Fruit fly (Drosophila melanogaster): ENCODE data around the gene baz.

baz gene

DNA sequence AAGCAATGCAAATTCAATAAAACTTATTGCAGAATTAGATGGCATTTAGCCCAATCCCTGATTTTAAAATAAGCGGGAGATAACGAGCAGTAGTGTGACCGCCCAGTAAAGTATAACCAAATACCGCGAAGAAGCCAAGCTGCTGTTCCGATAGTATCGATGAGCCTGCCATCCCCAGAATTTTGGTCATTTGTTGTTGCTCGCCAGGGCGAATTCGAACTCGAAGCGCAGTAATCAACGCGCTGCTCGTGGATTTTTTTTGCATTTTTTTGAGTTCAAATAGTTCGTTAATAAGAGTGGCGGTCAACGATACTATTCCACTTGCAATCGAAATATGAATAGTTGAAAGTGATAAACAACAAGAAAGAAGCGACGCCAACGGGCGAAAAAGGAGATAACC, at the start of gene baz:
Gene baz (plus strand): TSS at position 188 of the 400 bp plus-strand sequence.
- no peak for TF ChIP-seq noc (tag; optimal IDR thresholded peaks at IDR 0.05)

DNA sequence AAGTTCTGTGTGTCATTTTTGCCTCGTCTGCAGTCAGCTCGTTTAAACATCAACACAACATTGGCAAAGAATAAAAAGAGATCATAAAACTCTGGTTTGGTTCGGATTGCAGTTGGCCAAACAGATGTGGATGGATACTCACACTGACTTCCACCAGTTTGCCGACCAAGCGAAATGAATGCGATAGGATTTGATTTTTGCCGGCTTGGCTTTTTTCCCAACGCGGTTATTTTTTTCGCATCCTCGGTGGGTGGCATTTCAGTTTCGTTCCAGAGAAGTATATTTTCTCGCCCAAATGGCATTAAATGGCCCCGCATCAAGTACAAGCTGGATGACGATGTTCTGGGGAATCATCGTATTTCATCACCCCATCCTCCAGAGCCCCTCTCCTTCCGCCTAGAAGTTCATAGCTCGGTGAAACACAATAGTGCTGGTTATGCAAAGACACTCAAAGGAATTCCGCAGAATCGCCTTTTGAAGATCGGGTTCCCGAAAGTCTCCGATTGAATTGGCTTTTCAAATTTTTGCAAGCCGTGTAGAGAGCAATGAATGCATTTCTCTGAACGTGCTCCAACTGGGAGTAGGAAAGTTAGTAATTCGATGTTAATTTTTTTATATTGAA, 49.1 kb upstream of the baz start:
- no peak for TF ChIP-seq noc (tag; optimal IDR thresholded peaks at IDR 0.05)

DNA sequence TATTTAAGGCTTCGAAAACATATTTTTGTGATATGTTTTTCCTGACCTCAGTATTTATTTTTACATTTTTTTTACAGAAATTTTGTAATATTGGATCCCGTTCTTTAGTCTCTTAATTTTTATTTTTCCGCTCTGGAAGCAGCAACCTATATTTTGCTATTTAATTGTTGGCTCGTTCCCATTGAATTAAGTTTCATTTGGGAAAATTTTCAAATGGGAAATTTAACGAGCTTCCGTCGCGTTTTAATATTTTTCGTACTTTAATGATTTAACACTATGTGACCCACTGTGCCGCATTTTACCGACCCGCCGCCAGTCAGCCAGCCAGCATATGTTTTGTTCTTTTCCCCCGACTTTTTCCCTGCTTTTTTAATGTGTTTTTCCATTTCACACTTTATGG, 48.5 kb upstream of the baz start:
- no peak for TF ChIP-seq noc (tag; optimal IDR thresholded peaks at IDR 0.05)

DNA sequence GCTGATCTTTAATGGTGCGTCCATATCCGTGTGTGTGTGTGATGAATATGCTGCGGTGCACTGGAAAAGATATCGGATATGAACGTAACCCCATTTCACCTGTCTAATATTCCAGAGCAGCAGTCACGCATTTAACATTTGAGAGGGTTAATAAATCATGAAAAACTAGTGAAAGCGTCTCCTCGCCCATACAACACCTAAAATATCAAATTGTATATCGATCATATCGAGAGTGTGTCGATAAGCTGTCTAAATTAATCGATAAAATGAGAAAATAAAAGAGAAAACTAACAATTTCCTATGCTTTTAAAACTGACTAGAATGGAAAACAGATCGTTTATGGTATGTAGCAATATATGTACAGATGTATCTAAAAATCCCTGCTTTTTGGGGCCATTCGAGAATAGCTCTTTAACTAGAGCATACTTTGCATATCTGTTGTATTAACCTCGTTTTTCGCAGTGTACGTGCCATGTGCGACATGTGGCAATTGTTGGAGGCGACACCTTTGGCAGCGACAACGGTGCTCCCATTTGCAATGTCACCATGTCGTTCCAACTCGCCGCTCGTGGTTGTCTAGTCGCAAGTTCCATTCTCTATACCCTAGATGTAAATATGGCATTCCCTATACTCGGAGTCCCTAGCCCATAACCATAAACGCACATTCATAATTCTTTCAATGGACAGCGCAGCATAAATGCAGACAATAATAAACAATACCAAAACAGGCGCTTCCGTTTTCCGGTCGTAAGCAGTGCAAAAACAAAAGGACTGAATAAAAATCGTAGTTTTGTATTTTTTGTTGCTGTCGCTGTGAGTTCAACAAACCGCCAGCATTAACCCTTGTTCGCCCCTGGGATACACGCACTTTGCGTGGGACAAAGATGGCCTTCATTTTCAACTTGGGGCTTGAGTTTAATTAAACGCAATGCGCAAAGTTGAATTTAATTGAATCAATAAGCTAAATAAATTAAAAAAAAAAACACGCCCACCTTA, 47.5 kb upstream of the baz start:
- TF ChIP-seq noc (tag; optimal IDR thresholded peaks at IDR 0.05) = no peak

DNA sequence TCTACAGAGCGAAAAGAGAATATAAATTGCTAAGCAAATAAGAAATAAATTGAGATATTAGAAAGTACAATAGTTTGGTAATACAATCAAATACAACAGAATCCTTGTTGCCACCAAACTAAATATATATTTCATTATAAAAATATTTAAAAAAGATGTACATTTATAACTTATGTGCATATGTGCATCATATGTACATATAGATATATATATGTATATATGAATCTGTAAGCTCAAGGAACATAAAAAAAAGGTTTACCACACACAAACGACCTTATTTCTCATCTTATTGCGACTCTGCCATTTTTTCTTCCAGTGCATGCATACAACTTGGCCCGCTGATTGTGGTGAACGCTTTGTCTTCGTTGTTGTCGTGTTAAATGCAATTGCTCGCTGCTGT, 46.5 kb upstream of the baz start:
- no peak for TF ChIP-seq noc (tag; optimal IDR thresholded peaks at IDR 0.05)

DNA sequence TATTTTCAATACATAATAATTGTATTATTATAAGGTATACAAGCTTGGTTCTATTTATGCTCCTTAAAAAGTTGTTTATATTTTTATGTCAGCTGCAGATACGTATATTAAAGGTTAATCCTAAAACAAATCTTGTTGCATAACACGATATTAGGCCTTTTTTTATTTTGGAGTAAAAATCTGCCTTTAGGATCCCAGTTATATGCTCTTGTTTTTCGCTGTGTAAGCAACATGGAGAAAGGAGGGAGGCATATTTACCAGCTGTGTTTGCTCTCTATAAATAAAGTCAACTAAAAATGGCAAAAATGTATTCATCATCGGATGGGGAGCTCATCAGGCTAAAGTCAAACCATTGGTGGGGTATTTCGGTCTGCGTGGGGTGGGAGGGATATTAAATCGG, 38.2 kb upstream of the baz start:
- TF ChIP-seq noc (tag; optimal IDR thresholded peaks at IDR 0.05) = peak; percentile 45

DNA sequence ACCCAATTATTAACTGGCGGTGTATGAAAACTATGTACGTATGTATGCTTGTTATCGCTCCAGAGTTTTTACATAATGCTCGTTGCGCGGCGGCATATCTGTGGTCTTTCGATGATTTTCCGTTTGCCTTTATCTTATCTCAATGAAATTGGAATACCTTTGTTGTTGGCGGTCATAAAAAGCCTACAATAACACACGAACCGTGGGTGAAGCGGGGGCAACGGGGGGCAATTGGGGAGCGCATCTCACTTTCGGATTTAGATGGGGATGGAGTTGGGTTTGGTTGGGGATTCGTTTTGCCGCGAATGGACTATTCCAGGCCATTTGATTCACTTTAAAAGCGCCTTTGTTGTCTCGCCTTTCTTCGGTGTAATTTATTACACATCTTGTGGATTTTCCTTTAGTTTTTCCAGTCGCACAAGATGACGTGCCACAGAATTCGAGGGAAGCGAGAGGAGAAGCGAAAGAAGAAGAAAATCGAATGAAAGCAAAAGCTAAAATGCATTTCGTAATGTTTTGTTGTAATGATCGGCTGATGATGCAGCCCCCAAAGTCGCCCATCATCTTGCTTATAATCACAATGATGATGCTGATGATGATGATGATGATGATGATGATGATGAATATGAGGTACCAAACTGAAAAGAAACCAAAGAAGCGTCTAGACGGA, 37.2 kb upstream of the baz start:
- no peak for TF ChIP-seq noc (tag; optimal IDR thresholded peaks at IDR 0.05)

DNA sequence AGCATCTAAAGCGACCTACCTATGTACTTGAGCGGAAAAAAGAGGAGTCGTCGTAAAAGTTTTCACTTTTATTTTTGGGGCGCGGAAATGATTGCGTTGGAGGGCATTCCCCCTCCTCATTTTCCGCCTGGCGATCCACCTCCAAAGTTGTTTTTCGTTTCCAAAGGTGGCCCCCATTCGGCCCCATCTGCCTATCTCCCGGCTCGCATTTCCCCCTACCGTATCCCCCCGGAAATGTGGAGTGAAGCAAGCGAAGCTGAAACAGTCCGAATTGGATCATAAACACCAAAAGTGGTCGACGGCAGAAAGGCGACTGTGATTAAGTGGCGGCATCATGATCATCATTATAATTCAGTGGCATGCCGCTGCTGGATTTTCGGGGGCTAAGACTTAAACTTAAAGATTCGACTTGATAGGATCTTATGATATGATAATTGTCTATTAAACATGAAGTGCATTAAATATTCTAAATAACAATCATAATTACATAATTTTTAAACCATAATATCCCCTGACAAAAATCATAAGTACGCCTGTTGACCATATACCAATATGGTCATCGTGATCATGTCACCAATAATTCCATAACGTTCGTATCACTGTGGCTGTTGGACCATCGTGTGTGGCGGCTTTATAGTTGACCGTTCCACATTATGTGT, 36.1 kb upstream of the baz start:
- TF ChIP-seq noc (tag; optimal IDR thresholded peaks at IDR 0.05) = peak; percentile 81

DNA sequence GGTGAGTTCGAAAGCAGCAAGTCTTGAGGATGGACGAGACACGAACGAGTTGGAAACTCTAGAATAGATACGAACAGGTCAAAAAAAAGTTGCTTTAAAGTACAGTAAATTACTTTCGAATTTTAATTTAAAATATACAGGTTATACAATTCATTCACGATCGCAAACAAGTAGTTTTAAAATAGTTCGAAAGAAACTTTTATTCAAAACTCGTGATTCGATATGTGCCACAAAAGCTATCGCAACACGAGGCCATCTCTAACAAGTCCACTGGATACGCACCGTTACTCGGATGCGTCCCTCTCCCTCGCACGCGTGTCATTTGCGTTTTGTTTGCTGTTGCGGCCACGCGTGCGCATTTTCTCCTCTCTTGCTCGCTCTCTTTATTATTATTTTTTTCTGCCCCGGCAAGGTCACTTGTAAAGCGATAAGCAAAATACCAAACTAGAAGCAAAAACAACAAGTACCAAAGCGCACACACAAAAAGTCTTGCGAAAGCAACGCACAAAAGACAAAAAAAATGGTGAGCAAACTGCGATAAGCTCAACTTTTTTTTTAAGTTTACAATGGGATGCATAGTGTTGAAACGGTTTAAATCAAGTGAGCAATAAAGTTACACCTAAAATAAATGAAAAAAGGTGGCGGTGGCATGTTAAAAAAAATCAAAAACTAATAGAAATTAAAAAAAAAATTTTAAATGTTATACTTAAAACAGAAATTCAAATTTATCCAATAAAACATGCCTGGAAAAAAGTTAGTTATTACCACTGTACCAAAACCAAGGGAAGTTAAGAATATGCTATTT, 34.6 kb upstream of the baz start:
- TF ChIP-seq noc (tag; optimal IDR thresholded peaks at IDR 0.05) = peak; percentile 62

DNA sequence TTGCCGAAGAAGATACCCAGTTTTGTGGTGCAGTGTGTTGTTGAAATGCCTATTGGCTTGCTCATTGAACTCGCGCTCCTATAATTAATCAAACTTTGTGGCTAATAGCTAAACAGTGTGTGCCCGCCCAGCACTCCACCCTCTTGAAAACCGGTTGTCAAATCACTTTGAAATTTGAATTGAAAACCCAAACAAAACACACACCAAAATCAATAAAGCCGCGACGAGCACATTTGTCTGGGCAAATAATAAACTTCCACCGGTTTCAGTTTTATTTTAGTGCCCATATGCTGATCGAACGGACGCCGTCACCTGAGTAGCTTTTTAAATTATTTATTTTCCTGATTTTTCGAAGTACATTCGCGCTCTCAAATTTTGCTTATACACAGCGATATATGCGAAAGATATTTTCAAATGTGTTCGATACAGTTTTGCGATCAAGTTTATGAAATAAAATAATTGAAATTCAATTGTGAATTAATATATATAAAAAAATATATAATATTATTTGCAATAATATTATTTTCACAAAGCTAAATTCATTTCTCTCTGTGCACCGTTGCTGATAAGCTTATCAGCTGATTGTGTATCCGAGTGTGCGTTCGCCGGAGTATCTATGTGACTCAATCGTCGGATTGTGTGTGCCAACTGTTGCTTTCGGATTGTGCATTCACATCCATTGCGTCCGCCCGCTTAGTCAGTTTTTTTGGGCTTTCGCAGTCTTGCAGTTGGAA, 29.9 kb upstream of the baz start:
- peak; percentile 92 for TF ChIP-seq noc (tag; optimal IDR thresholded peaks at IDR 0.05)

DNA sequence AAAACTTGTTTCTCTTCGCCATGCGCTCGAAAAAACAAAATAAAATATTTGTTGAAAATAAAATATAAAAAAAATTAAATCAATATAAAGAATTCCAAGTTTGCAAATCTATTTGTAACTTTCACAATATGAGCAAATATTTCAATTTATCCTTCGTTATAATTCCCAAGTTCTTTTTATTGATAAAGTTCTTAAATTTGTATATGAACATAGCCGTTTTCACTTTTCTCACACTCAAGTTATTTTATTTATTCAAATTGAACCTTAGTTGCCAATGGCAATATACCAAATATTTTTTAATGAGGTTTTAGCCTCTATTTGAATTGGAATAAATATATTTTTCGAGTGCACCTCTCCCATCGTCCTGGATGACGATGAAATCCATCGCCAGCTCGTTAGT, 27.1 kb upstream of the baz start:
- no peak for TF ChIP-seq noc (tag; optimal IDR thresholded peaks at IDR 0.05)

DNA sequence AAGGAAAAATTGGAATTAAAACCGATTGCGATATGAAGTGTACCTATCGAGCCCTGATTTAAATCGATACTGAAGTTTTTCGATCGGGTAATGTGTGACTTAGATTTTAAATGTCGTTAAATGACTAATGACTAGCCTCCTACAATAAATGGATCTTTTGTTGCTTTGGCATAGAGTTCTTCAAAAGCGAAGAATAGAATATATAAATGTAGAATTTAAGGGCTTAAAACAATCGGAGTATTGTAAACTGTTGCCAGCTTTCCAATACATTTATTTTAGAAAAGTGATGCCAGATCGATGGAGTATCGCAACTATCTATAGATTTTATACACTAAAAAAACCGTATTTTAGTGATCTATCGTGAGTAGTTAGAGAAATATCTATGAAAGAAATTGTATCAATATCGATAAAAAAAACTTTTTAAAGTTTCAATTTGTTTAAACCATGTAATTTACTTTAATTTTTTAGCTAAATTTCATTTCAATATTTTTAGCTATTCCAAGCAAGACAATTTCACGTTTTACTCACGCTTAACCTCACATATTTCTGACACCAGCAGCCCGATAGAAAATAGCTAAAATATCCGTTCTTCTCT, 16.8 kb upstream of the baz start, which contains the start of the genes mei-217 and mei-218:
Gene mei-217 (minus strand): TSS at position 51 of the 595 bp plus-strand sequence.
Gene mei-218 (minus strand): TSS at position 51 of the 595 bp plus-strand sequence.
- TF ChIP-seq noc (tag; optimal IDR thresholded peaks at IDR 0.05) = no peak

DNA sequence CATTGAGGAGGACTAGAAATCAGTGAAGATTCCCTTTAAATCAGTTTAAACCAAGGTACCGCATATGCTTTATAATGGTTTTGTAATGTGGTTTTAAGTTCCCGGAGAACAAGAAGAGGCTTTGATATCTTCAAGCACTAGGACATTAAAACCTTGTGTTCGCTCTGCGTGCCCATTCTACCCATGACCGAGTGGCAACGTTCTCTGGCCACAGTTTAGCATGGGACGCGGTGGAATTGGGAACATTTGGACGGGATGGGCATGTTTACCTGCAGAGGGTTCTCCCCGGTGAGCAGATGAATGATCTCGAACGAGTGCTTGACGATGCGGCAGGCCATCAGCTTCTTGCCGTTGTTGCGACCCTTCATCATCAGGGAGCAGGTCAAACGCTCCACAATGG, 13.3 kb upstream of the baz start:
- no peak for TF ChIP-seq noc (tag; optimal IDR thresholded peaks at IDR 0.05)

Data from whole organism, larva.